Worm (Caenorhabditis elegans): ENCODE data around the gene C50F4.8.
A peak's percentile ranks its signal among the peaks of the same experiment; 100 is the strongest.

Gene C50F4.8

ce11 chrV:9531477-9531876 is 12.8 kb upstream of the C50F4.8 start, which contains the start of the genes C50F4.10 and pfk-1.2:
C50F4.10 (minus strand) TSS chrV:9531577.
pfk-1.2 (plus strand) TSS chrV:9531801.
- TF ChIP-seq tbx-2 (tag; optimal IDR thresholded peaks at IDR 0.05) (no peak), ceh-16 (tag; optimal IDR thresholded peaks at IDR 0.05) (no peak), nhr-28 (tag; optimal IDR thresholded peaks at IDR 0.05) (no peak), elt-1 (tag; optimal IDR thresholded peaks at IDR 0.05) (no peak), mml-1 (tag; optimal IDR thresholded peaks at IDR 0.05) (no peak), zag-1 (tag; optimal IDR thresholded peaks at IDR 0.05) (no peak), sea-2 (GFP tag; optimal IDR thresholded peaks at IDR 0.05) (no peak), lin-15B (tag; optimal IDR thresholded peaks at IDR 0.05) (no peak), nhr-77 (tag; optimal IDR thresholded peaks at IDR 0.05) (no peak), ztf-11 (tag; optimal IDR thresholded peaks at IDR 0.05) (no peak), elt-3 (tag; optimal IDR thresholded peaks at IDR 0.05) (no peak)

DNA sequence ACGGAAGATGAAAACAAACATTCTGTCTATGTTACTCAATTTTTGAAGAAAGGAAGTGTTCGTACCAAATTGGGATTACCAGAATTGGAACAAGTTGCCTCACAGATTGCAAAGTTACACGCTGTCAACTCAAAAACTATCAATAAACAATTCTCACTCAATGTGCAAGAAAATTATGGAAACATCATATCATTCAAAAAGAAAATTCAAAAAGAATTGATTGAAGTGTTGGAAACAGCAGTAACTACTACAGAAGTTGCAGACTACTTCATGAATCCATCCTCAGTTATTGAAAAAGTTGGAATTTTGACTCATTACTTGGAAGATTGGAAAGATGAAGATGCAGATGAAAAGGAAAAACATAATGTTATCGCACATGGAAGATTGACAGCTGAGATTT is 9.3 kb upstream of the C50F4.8 start:
- TF ChIP-seq ceh-9 (tag; optimal IDR thresholded peaks at IDR 0.05) (no peak), tbx-2 (tag; optimal IDR thresholded peaks at IDR 0.05) (no peak), ceh-16 (tag; optimal IDR thresholded peaks at IDR 0.05) (no peak), nhr-23 (tag; optimal IDR thresholded peaks at IDR 0.05) (no peak), nhr-12 (tag; optimal IDR thresholded peaks at IDR 0.05) (no peak), egl-27 (tag; optimal IDR thresholded peaks at IDR 0.05) (no peak), nhr-237 (tag; optimal IDR thresholded peaks at IDR 0.05) (no peak), lsy-12 (tag; optimal IDR thresholded peaks at IDR 0.05) (no peak), sea-2 (GFP tag; optimal IDR thresholded peaks at IDR 0.05) (no peak), snpc-4 (tag; optimal IDR thresholded peaks at IDR 0.05) (no peak), daf-12 (tag; optimal IDR thresholded peaks at IDR 0.05) (no peak), fkh-10 (GFP tag; optimal IDR thresholded peaks at IDR 0.05) (no peak), mdl-1 (tag; optimal IDR thresholded peaks at IDR 0.05) (no peak)

ce11 chrV:9527337-9527736 is 8.7 kb upstream of the C50F4.8 start:
- TF ChIP-seq pqm-1 (tag; optimal IDR thresholded peaks at IDR 0.05) = peak; percentile 59
- TF ChIP-seq nhr-11 (tag; optimal IDR thresholded peaks at IDR 0.05) = no peak
- TF ChIP-seq elt-2 (tag; optimal IDR thresholded peaks at IDR 0.05) = peak; percentile 56

DNA sequence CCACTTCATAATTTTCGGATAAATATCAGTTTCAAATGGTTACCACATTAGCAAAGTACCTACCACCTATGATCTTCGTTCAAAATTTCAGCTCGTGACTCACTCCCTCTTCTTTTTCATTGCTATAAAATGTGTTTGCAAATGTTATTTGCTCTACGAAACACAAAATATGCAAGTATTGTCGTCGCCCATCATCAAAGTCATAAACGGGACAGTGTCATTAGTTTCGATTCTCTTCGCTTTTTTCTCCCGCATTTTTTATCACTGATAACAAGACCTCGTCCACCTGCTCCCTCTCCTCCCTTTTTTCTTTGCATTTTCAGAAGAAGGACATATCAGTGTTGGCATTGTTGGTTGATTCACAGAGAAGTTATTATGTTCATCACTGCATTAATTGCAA is 7.8 kb upstream of the C50F4.8 start, which contains the start of gene C50F4.1:
C50F4.1 (plus strand) TSS at position 324 of the 400 bp plus-strand sequence.
- TF ChIP-seq ztf-4 (tag; optimal IDR thresholded peaks at IDR 0.05) = no peak
- no peak for TF ChIP-seq hmg-11 (tag; optimal IDR thresholded peaks at IDR 0.05)
- TF ChIP-seq mdl-1 (tag; optimal IDR thresholded peaks at IDR 0.05) = no peak
- TF ChIP-seq ceh-82 (tag; optimal IDR thresholded peaks at IDR 0.05) = no peak
- no peak for TF ChIP-seq ama-1 (optimal IDR thresholded peaks at IDR 0.05)
- no peak for TF ChIP-seq elt-1 (tag; optimal IDR thresholded peaks at IDR 0.05)
- TF ChIP-seq fkh-10 (GFP tag; optimal IDR thresholded peaks at IDR 0.05) = no peak
- no peak for TF ChIP-seq nhr-76 (tag; optimal IDR thresholded peaks at IDR 0.05)
- TF ChIP-seq ztf-11 (tag; optimal IDR thresholded peaks at IDR 0.05) = no peak
- no peak for TF ChIP-seq ceh-9 (tag; optimal IDR thresholded peaks at IDR 0.05)
- peak; percentile 80 for TF ChIP-seq pqm-1 (tag; optimal IDR thresholded peaks at IDR 0.05)
- TF ChIP-seq mml-1 (tag; optimal IDR thresholded peaks at IDR 0.05) = no peak
- peak; percentile 79 for TF ChIP-seq elt-2 (tag; optimal IDR thresholded peaks at IDR 0.05)
- TF ChIP-seq lin-39 (tag; optimal IDR thresholded peaks at IDR 0.05) = no peak
- TF ChIP-seq ZK546.5 (tag; optimal IDR thresholded peaks at IDR 0.05) = no peak

- TF ChIP-seq nfya-1 (tag; optimal IDR thresholded peaks at IDR 0.05; ENCODE audit: insufficient read depth) (no peak), nhr-67 (tag; optimal IDR thresholded peaks at IDR 0.05) (no peak)
Measured at ce11 chrV:9524099-9524498, 5.4 kb upstream of the C50F4.8 start, which contains the start of gene C50F4.9. C50F4.9 (minus strand) TSS chrV:9524199.

ce11 chrV:9521697-9522096 is 3.0 kb upstream of the C50F4.8 start:
- TF ChIP-seq ZK546.5 (tag; optimal IDR thresholded peaks at IDR 0.05) = no peak
- TF ChIP-seq fkh-10 (GFP tag; optimal IDR thresholded peaks at IDR 0.05) = no peak
- no peak for TF ChIP-seq nhr-23 (tag; optimal IDR thresholded peaks at IDR 0.05)
- no peak for TF ChIP-seq ztf-4 (tag; optimal IDR thresholded peaks at IDR 0.05)
- no peak for TF ChIP-seq R02D3.7 (tag; optimal IDR thresholded peaks at IDR 0.05)
- no peak for TF ChIP-seq nhr-237 (tag; optimal IDR thresholded peaks at IDR 0.05)
- no peak for TF ChIP-seq lin-39 (tag; optimal IDR thresholded peaks at IDR 0.05)
- TF ChIP-seq mdl-1 (tag; optimal IDR thresholded peaks at IDR 0.05) = no peak
- TF ChIP-seq elt-2 (tag; optimal IDR thresholded peaks at IDR 0.05) = no peak
